Worm (Caenorhabditis elegans) whole organism, midembryonic: Measurements from ENCODE around the gene srb-18.

Source experiments
- T22C8.4 ChIP-seq: fragments of 200-800 bp; sonication (Bioruptor generic); IDR thresholded peaks from 2 replicates; pipeline ENCODE4 v1.3.6; 2022; ENCODE audit warnings: missing genetic modification characterization, missing compliant biosample characterization
- cog-1 ChIP-seq: sonication (generic microtip); optimal IDR thresholded peaks from 2 replicates; lab custom pipeline; 2016; ENCODE audit warnings: missing genetic modification characterization, missing compliant biosample characterization
- klf-2 ChIP-seq: fragments of 200-800 bp; sonication (Bioruptor generic); conservative IDR thresholded peaks from 2 replicates; pipeline ENCODE4 v1.3.6; 2022; ENCODE audit warnings: missing genetic modification reagents, missing genetic modification characterization, missing compliant biosample characterization
- med-1 ChIP-seq: sonication (generic microtip); optimal IDR thresholded peaks from 2 replicates; lab custom pipeline; 2017; ENCODE audit warnings: missing genetic modification characterization, mild to moderate bottlenecking, missing compliant biosample characterization, antibody characterized with exemption, missing genetic modification reagents; ENCODE audit not compliant: insufficient read depth
- ref-1 ChIP-seq: fragments of 200-800 bp; sonication (Bioruptor generic); conservative IDR thresholded peaks from 2 replicates; pipeline ENCODE4 v1.3.6; 2022; ENCODE audit warnings: missing genetic modification reagents, missing genetic modification characterization, missing compliant biosample characterization
- tab-1 ChIP-seq: fragments of 200-800 bp; sonication (Bioruptor generic); IDR thresholded peaks from 2 replicates; pipeline ENCODE4 v1.3.6; 2022; ENCODE audit warnings: missing genetic modification characterization, missing compliant biosample characterization
- ztf-29 ChIP-seq: fragments of 200-800 bp; sonication (Bioruptor generic); IDR thresholded peaks from 2 replicates; pipeline ENCODE4 v1.3.6; 2022; ENCODE audit warnings: missing genetic modification reagents, missing genetic modification characterization, missing compliant biosample characterization

DNA sequence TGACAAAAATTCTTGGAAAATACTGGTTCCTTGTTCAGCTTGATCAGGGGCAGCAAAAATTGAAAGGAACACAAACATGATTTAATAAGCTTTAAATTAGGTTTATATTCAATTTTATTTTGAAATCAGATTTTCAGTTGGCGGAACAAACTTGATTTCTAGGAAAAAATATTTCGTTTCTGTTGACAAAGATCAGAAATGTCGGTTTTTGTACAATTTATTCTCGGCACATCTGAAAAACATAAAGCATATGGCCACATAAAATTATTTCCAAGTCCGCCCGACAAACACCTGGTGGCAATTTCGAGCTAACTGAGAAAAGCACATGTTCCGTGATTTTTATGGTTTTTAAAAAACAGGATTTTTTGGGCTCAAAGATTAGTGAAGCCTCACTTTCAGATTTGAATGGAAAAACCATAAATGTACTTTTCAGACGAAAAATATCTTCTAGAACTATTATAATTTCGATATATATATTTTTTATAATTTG, 38.9 kb downstream of the srb-18 start, which contains the start of gene ttr-10:
- TF ChIP-seq med-1 (GFP tag; lab: Kevin White, UChicago) (no peak), ref-1 (no peak), T22C8.4 (no peak), klf-2 (no peak), tab-1 (GFP tag; lab: Robert Waterston, UW) (no peak), ztf-29 (no peak), cog-1 (tag; lab: Kevin White, UChicago) (no peak)
